Worm (Caenorhabditis elegans) whole organism, late embryonic: Measurements from ENCODE around the gene tag-266.
A peak's percentile ranks its signal among the peaks of the same experiment; 100 is the strongest.

Experiments
- F13H6.1 ChIP-seq: sonication (generic microtip); optimal IDR thresholded peaks from 2 replicates; lab custom pipeline; 2016; ENCODE audit warnings: missing genetic modification characterization, missing compliant biosample characterization
- K09A11.1 ChIP-seq: sonication (generic microtip); optimal IDR thresholded peaks from 2 replicates; lab custom pipeline; 2017; ENCODE audit warnings: antibody characterized with exemption, mild to moderate bottlenecking, missing genetic modification characterization, missing compliant biosample characterization; ENCODE audit not compliant: insufficient read depth
- ceh-31 ChIP-seq: sonication (generic microtip); optimal IDR thresholded peaks from 2 replicates; lab custom pipeline; 2016; ENCODE audit warnings: missing genetic modification characterization, missing compliant biosample characterization
- elt-2 ChIP-seq: sonication (generic microtip); optimal IDR thresholded peaks from 2 replicates; lab custom pipeline; 2016; ENCODE audit warnings: missing genetic modification reagents, missing genetic modification characterization, missing compliant biosample characterization
- ets-4 ChIP-seq: sonication (generic microtip); optimal IDR thresholded peaks from 2 replicates; lab custom pipeline; 2016; ENCODE audit warnings: missing genetic modification characterization, missing compliant biosample characterization
- hlh-13 ChIP-seq: fragments of 200-800 bp; sonication (Bioruptor generic); optimal IDR thresholded peaks from 2 replicates; lab custom pipeline; 2018; ENCODE audit warnings: mild to moderate bottlenecking, missing genetic modification characterization, missing compliant biosample characterization
- nfya-1 ChIP-seq: sonication (generic microtip); optimal IDR thresholded peaks from 2 replicates; lab custom pipeline; 2017; ENCODE audit warnings: missing genetic modification characterization, mild to moderate bottlenecking, missing compliant biosample characterization, antibody characterized with exemption, moderate library complexity
- npax-4 ChIP-seq: sonication (generic microtip); optimal IDR thresholded peaks from 2 replicates; lab custom pipeline; 2016; ENCODE audit warnings: missing genetic modification characterization, missing compliant biosample characterization
- pag-3 ChIP-seq: sonication (generic microtip); optimal IDR thresholded peaks from 2 replicates; lab custom pipeline; 2016; ENCODE audit warnings: missing compliant biosample characterization, missing genetic modification characterization, borderline replicate concordance
- unc-86 ChIP-seq: sonication (generic microtip); optimal IDR thresholded peaks from 2 replicates; lab custom pipeline; 2016; ENCODE audit warnings: missing genetic modification characterization, missing compliant biosample characterization

DNA sequence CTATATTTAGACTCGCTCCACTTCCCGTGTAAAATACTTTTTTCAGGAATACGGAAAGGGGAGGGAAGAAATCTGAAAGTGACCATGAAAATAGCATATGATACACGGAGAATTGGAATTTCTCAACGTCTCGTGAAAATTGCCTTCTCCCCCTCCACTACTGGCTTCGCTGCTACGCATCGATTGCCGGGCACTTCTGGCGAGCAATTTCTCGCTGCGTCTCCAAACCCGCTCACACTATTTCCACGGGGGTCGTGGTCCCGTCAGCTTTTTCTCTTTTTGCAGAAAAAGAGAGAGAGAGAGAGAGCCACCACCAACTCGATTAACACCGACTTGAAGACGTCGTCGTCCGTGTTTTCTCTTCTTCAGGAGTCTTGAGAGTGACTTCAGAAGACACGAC lies 31.0 kb upstream of the tag-266 start:
- TF ChIP-seq nfya-1 (tag; lab: Kevin White, UChicago) (peak; percentile 65), pag-3 (tag; lab: Kevin White, UChicago) (no peak), elt-2 (tag; lab: Kevin White, UChicago) (no peak), unc-86 (tag; lab: Kevin White, UChicago) (no peak), K09A11.1 (tag; lab: Kevin White, UChicago) (no peak), hlh-13 (GFP tag; lab: Kevin White, UChicago) (no peak), F13H6.1 (tag; lab: Kevin White, UChicago) (no peak), npax-4 (tag; lab: Kevin White, UChicago) (no peak), ets-4 (tag; lab: Kevin White, UChicago) (no peak), ceh-31 (peak; percentile 80)
